Worm (Caenorhabditis elegans) whole organism, late embryonic: ENCODE results near the gene ncx-1.

Source experiments
- F13H6.1 ChIP-seq: sonication (generic microtip); optimal IDR thresholded peaks from 2 replicates; lab custom pipeline; 2016; ENCODE audit warnings: missing genetic modification characterization, missing compliant biosample characterization
- T23F11.4 ChIP-seq: fragments of 200-800 bp; sonication (Bioruptor generic); optimal IDR thresholded peaks from 2 replicates; lab custom pipeline; 2018; ENCODE audit warnings: mild to moderate bottlenecking, missing genetic modification characterization, missing compliant biosample characterization
- Y22D7AL.16 ChIP-seq: sonication (generic microtip); optimal IDR thresholded peaks from 2 replicates; lab custom pipeline; 2016; ENCODE audit warnings: missing genetic modification characterization, missing compliant biosample characterization
- ceh-18 ChIP-seq: sonication (generic microtip); optimal IDR thresholded peaks from 2 replicates; lab custom pipeline; 2016; ENCODE audit warnings: missing genetic modification characterization, missing compliant biosample characterization
- ceh-19 ChIP-seq: fragments of 200-800 bp; sonication (Bioruptor generic); optimal IDR thresholded peaks from 2 replicates; lab custom pipeline; 2018; ENCODE audit warnings: mild to moderate bottlenecking, missing genetic modification characterization, missing compliant biosample characterization
- ceh-2 ChIP-seq: sonication (generic microtip); optimal IDR thresholded peaks from 2 replicates; lab custom pipeline; 2016; ENCODE audit warnings: missing genotype, missing genetic modification characterization, missing compliant biosample characterization
- ceh-24 ChIP-seq: sonication (generic microtip); optimal IDR thresholded peaks from 2 replicates; lab custom pipeline; 2016; ENCODE audit warnings: mild to moderate bottlenecking, missing genetic modification characterization, missing compliant biosample characterization
- ceh-31 ChIP-seq: sonication (generic microtip); optimal IDR thresholded peaks from 2 replicates; lab custom pipeline; 2016; ENCODE audit warnings: missing genetic modification characterization, missing compliant biosample characterization
- ceh-45 ChIP-seq: fragments of 200-800 bp; sonication (Bioruptor generic); IDR thresholded peaks from 2 replicates; pipeline ENCODE4 v1.3.6; 2022; ENCODE audit warnings: missing genetic modification reagents, missing genetic modification characterization, missing compliant biosample characterization
- ceh-48 ChIP-seq: sonication (generic microtip); optimal IDR thresholded peaks from 2 replicates; lab custom pipeline; 2016; ENCODE audit warnings: missing genetic modification characterization, inconsistent platforms, missing compliant biosample characterization
- ceh-6 ChIP-seq: fragments of 200-800 bp; sonication (Bioruptor generic); optimal IDR thresholded peaks from 2 replicates; lab custom pipeline; 2018; ENCODE audit warnings: mild to moderate bottlenecking, missing genetic modification characterization, missing compliant biosample characterization
- ceh-9 ChIP-seq: sonication (generic microtip); optimal IDR thresholded peaks from 2 replicates; lab custom pipeline; 2016; ENCODE audit warnings: mild to moderate bottlenecking, missing genetic modification characterization, inconsistent platforms, missing compliant biosample characterization
- dve-1 ChIP-seq: sonication (generic microtip); optimal IDR thresholded peaks from 2 replicates; lab custom pipeline; 2017; ENCODE audit warnings: antibody characterized with exemption, mild to moderate bottlenecking, missing genetic modification characterization, missing compliant biosample characterization
- elt-2 ChIP-seq: sonication (generic microtip); optimal IDR thresholded peaks from 2 replicates; lab custom pipeline; 2016; ENCODE audit warnings: missing genetic modification reagents, missing genetic modification characterization, missing compliant biosample characterization
- elt-4 ChIP-seq: sonication (generic microtip); optimal IDR thresholded peaks from 2 replicates; lab custom pipeline; 2016; ENCODE audit warnings: missing genetic modification characterization, missing compliant biosample characterization
- gmeb-2 ChIP-seq: sonication (generic microtip); optimal IDR thresholded peaks from 2 replicates; lab custom pipeline; 2016; ENCODE audit warnings: missing genetic modification characterization, inconsistent platforms, missing compliant biosample characterization
- hlh-13 ChIP-seq: fragments of 200-800 bp; sonication (Bioruptor generic); optimal IDR thresholded peaks from 2 replicates; lab custom pipeline; 2018; ENCODE audit warnings: mild to moderate bottlenecking, missing genetic modification characterization, missing compliant biosample characterization
- hlh-15 ChIP-seq: sonication (generic microtip); optimal IDR thresholded peaks from 2 replicates; lab custom pipeline; 2016; ENCODE audit warnings: missing genetic modification characterization, missing compliant biosample characterization
- lim-6 ChIP-seq: sonication (generic microtip); optimal IDR thresholded peaks from 2 replicates; lab custom pipeline; 2016; ENCODE audit warnings: missing genetic modification characterization, missing compliant biosample characterization
- mec-3 ChIP-seq: sonication (generic microtip); optimal IDR thresholded peaks from 2 replicates; lab custom pipeline; 2016; ENCODE audit warnings: borderline replicate concordance, missing genetic modification characterization, missing compliant biosample characterization
- nhr-11 ChIP-seq: fragments of 150-350 bp; optimal IDR thresholded peaks from 2 replicates; lab custom pipeline; 2014; ENCODE audit warnings: missing biosample characterization, missing genetic modification characterization
- nhr-232 ChIP-seq: sonication (generic microtip); optimal IDR thresholded peaks from 2 replicates; lab custom pipeline; 2016; ENCODE audit warnings: missing genetic modification characterization, missing compliant biosample characterization
- odd-2 ChIP-seq: sonication (generic microtip); optimal IDR thresholded peaks from 2 replicates; lab custom pipeline; 2017; ENCODE audit warnings: antibody characterized with exemption, mild to moderate bottlenecking, missing genetic modification characterization, missing compliant biosample characterization
- pag-3 ChIP-seq: sonication (generic microtip); optimal IDR thresholded peaks from 2 replicates; lab custom pipeline; 2016; ENCODE audit warnings: missing compliant biosample characterization, missing genetic modification characterization, borderline replicate concordance
- pax-1 ChIP-seq: fragments of 150-350 bp; optimal IDR thresholded peaks from 2 replicates; lab custom pipeline; 2014; ENCODE audit warnings: missing biosample characterization, missing genetic modification characterization
- pha-2 ChIP-seq: sonication (generic microtip); optimal IDR thresholded peaks from 2 replicates; lab custom pipeline; 2017; ENCODE audit warnings: mild to moderate bottlenecking, missing genetic modification characterization, missing compliant biosample characterization
- pqm-1 ChIP-seq: sonication (generic microtip); optimal IDR thresholded peaks from 2 replicates; lab custom pipeline; 2016; ENCODE audit warnings: missing genetic modification characterization, missing compliant biosample characterization
- pros-1 ChIP-seq: fragments of 150-350 bp; optimal IDR thresholded peaks from 2 replicates; lab custom pipeline; 2014; ENCODE audit warnings: missing biosample characterization, missing genetic modification reagents, missing genetic modification characterization
- ref-2 ChIP-seq: sonication (generic microtip); optimal IDR thresholded peaks from 2 replicates; lab custom pipeline; 2016; ENCODE audit warnings: missing genetic modification characterization, missing compliant biosample characterization
- rnt-1 ChIP-seq: sonication (generic microtip); optimal IDR thresholded peaks from 2 replicates; lab custom pipeline; 2016; ENCODE audit warnings: missing genetic modification characterization, missing compliant biosample characterization
- syd-9 ChIP-seq: sonication (generic microtip); optimal IDR thresholded peaks from 2 replicates; lab custom pipeline; 2016; ENCODE audit warnings: mild to moderate bottlenecking, missing genetic modification characterization, moderate library complexity, missing compliant biosample characterization
- tbx-7 ChIP-seq: sonication (generic microtip); optimal IDR thresholded peaks from 2 replicates; lab custom pipeline; 2016; ENCODE audit warnings: missing genotype, missing genetic modification characterization, missing compliant biosample characterization
- ttx-3 ChIP-seq: sonication (generic microtip); optimal IDR thresholded peaks from 2 replicates; lab custom pipeline; 2016; ENCODE audit warnings: missing genetic modification reagents, missing genetic modification characterization, missing compliant biosample characterization
- unc-3 ChIP-seq, 2 experiments: fragments of 200-800 bp in 1 of 2; sonication (Bioruptor generic) in 1 of 2; sonication (generic microtip) in 1 of 2; conservative IDR thresholded peaks in 1 of 2; optimal IDR thresholded peaks in 1 of 2; 2 replicates each; pipeline versions ENCODE4 v1.3.6 to Lab custom; 2016 to 2022; ENCODE audit warnings: missing compliant biosample characterization in 2 of 2, missing genetic modification characterization in 2 of 2, missing genetic modification reagents in 1 of 2
- unc-42 ChIP-seq: sonication (generic microtip); optimal IDR thresholded peaks from 2 replicates; lab custom pipeline; 2016; ENCODE audit warnings: missing genotype, missing genetic modification characterization, missing compliant biosample characterization
- unc-86 ChIP-seq: sonication (generic microtip); optimal IDR thresholded peaks from 2 replicates; lab custom pipeline; 2016; ENCODE audit warnings: missing genetic modification characterization, missing compliant biosample characterization
- ztf-16 ChIP-seq: sonication (generic microtip); optimal IDR thresholded peaks from 2 replicates; lab custom pipeline; 2017; ENCODE audit warnings: missing genetic modification characterization, missing compliant biosample characterization

ncx-1 gene

ce11 chrV:20104417-20104816 lies 16.1 kb downstream of the ncx-1 start:
- TF ChIP-seq ceh-48 (tag; lab: Kevin White, UChicago): peak; percentile 52
- TF ChIP-seq gmeb-2: no peak

ce11 chrV:20097164-20097563 lies 23.3 kb downstream of the ncx-1 start:
- TF ChIP-seq pag-3 (no peak), F13H6.1 (tag; lab: Kevin White, UChicago) (no peak), hlh-13 (no peak), ceh-2 (tag; lab: Kevin White, UChicago) (no peak), lim-6 (tag; lab: Kevin White, UChicago) (no peak), unc-3 (GFP tag; conservative IDR thresholded peaks at IDR 0.05; lab: Robert Waterston, UW) (no peak), unc-3 (tag; optimal IDR thresholded peaks at IDR 0.05; lab: Kevin White, UChicago) (no peak), nhr-232 (no peak), pros-1 (tag; lab: Kevin White, UChicago) (no peak), ttx-3 (tag; lab: Kevin White, UChicago) (no peak), ceh-48 (tag; lab: Kevin White, UChicago) (no peak), pqm-1 (tag; lab: Kevin White, UChicago) (no peak), syd-9 (tag; lab: Kevin White, UChicago) (no peak), hlh-15 (tag; lab: Kevin White, UChicago) (no peak), ceh-31 (tag; lab: Kevin White, UChicago) (no peak), odd-2 (tag; lab: Kevin White, UChicago) (no peak), dve-1 (no peak), ceh-45 (GFP tag; lab: Robert Waterston, UW) (no peak), rnt-1 (tag; lab: Kevin White, UChicago) (no peak), tbx-7 (tag; lab: Kevin White, UChicago) (no peak)

- TF ChIP-seq ceh-9 (tag; lab: Kevin White, UChicago): no peak
- TF ChIP-seq hlh-13: no peak
- no peak for TF ChIP-seq ceh-24 (tag; lab: Kevin White, UChicago)
- no peak for TF ChIP-seq ztf-16
- no peak for TF ChIP-seq elt-2 (tag; lab: Kevin White, UChicago)
- no peak for TF ChIP-seq mec-3 (tag; lab: Kevin White, UChicago)
- no peak for TF ChIP-seq pha-2 (tag; lab: Kevin White, UChicago)
- no peak for TF ChIP-seq nhr-232
- TF ChIP-seq ceh-19 (GFP tag; lab: Kevin White, UChicago): no peak
- TF ChIP-seq unc-3 (GFP tag; conservative IDR thresholded peaks at IDR 0.05; lab: Robert Waterston, UW): no peak
- no peak for TF ChIP-seq unc-3 (tag; optimal IDR thresholded peaks at IDR 0.05; lab: Kevin White, UChicago)
- TF ChIP-seq ceh-18: no peak
- TF ChIP-seq nhr-11 (tag; lab: Kevin White, UChicago): no peak
- TF ChIP-seq elt-4 (tag; lab: Kevin White, UChicago): no peak
- no peak for TF ChIP-seq gmeb-2
These were observed 25.6 kb downstream of the ncx-1 start, which contains the start of gene nlp-69 for ce11 chrV:20094908-20095307. TSS of gene nlp-69 (minus strand) at chrV:20095008.

ce11 chrV:20093940-20094339 lies 26.5 kb downstream of the ncx-1 start:
- no peak for TF ChIP-seq odd-2 (tag; lab: Kevin White, UChicago)
- no peak for TF ChIP-seq ceh-24 (tag; lab: Kevin White, UChicago)
- TF ChIP-seq unc-86 (tag; lab: Kevin White, UChicago): no peak
- TF ChIP-seq ref-2 (tag; lab: Kevin White, UChicago): no peak
- no peak for TF ChIP-seq rnt-1 (tag; lab: Kevin White, UChicago)
- no peak for TF ChIP-seq pha-2 (tag; lab: Kevin White, UChicago)
- TF ChIP-seq ceh-6 (GFP tag; lab: Kevin White, UChicago): no peak
- no peak for TF ChIP-seq dve-1
- no peak for TF ChIP-seq Y22D7AL.16 (tag; lab: Kevin White, UChicago)
- no peak for TF ChIP-seq ceh-9 (tag; lab: Kevin White, UChicago)
- no peak for TF ChIP-seq T23F11.4 (GFP tag; lab: Kevin White, UChicago)
- no peak for TF ChIP-seq unc-42 (tag; lab: Kevin White, UChicago)
- TF ChIP-seq pax-1 (tag; lab: Kevin White, UChicago): no peak
